Fruit fly (Drosophila melanogaster) whole organism, pupa: Measurements from ENCODE around the gene kri.

Source experiments
- CG10348 ChIP-seq: fragments of 200-800 bp; sonication (Bioruptor generic); IDR thresholded peaks from 2 replicates; pipeline ENCODE4 v1.3.6; 2022; ENCODE audit warnings: missing biosample characterization, missing genetic modification characterization
- CG12605 ChIP-seq: fragments of 200-800 bp; sonication (Bioruptor generic); IDR thresholded peaks from 2 replicates; pipeline ENCODE4 v1.3.6; 2022; ENCODE audit warnings: missing biosample characterization, missing genetic modification characterization
- CG13204 ChIP-seq: fragments of 200-800 bp; sonication (Bioruptor generic); optimal IDR thresholded peaks from 2 replicates; lab custom pipeline; 2018; ENCODE audit warnings: missing biosample characterization, mild to moderate bottlenecking, missing genetic modification characterization, moderate library complexity
- CG14655 ChIP-seq: fragments of 200-800 bp; sonication (Bioruptor generic); optimal IDR thresholded peaks from 3 replicates; lab custom pipeline; 2017; ENCODE audit warnings: mild to moderate bottlenecking, missing biosample characterization, missing genetic modification reagents, missing genetic modification characterization
- CG15710 ChIP-seq: fragments of 200-800 bp; sonication (Bioruptor generic); optimal IDR thresholded peaks from 2 replicates; lab custom pipeline; 2018; ENCODE audit warnings: missing biosample characterization, mild to moderate bottlenecking, missing genetic modification characterization, moderate library complexity
- CG17806 ChIP-seq: fragments of 200-800 bp; sonication (Bioruptor generic); optimal IDR thresholded peaks from 2 replicates; lab custom pipeline; 2018; ENCODE audit warnings: missing biosample characterization, mild to moderate bottlenecking, missing genetic modification characterization, moderate library complexity
- CG32121 ChIP-seq: fragments of 200-800 bp; sonication (Bioruptor generic); IDR thresholded peaks from 2 replicates; pipeline ENCODE4 v1.3.6; 2022; ENCODE audit warnings: missing biosample characterization, missing genetic modification characterization
- CG34367 ChIP-seq: fragments of 200-800 bp; sonication (Bioruptor generic); optimal IDR thresholded peaks from 2 replicates; lab custom pipeline; 2018; ENCODE audit warnings: missing biosample characterization, mild to moderate bottlenecking, missing genetic modification characterization
- CG4496 ChIP-seq: fragments of 200-800 bp; sonication (Bioruptor generic); IDR thresholded peaks from 3 replicates; pipeline ENCODE4 v1.3.6; 2022; ENCODE audit warnings: missing biosample characterization, missing genetic modification characterization
- CG8159 ChIP-seq: fragments of 200-800 bp; sonication (Bioruptor generic); optimal IDR thresholded peaks from 3 replicates; lab custom pipeline; 2018; ENCODE audit warnings: missing biosample characterization, mild to moderate bottlenecking, missing genetic modification characterization, moderate library complexity
- CG8301 ChIP-seq: fragments of 200-800 bp; sonication (Bioruptor generic); optimal IDR thresholded peaks from 2 replicates; lab custom pipeline; 2018; ENCODE audit warnings: missing biosample characterization, mild to moderate bottlenecking, missing genetic modification characterization
- CG9948 ChIP-seq: fragments of 200-800 bp; sonication (Bioruptor generic); optimal IDR thresholded peaks from 2 replicates; lab custom pipeline; 2018; ENCODE audit warnings: missing biosample characterization, mild to moderate bottlenecking, missing genetic modification characterization, moderate library complexity
- D1 ChIP-seq: fragments of 200-800 bp; sonication (Bioruptor generic); optimal IDR thresholded peaks from 2 replicates; lab custom pipeline; 2018; ENCODE audit warnings: missing biosample characterization, mild to moderate bottlenecking, missing genetic modification characterization, moderate library complexity
- EcR ChIP-seq: fragments of 200-800 bp; sonication (Bioruptor generic); optimal IDR thresholded peaks from 3 replicates; lab custom pipeline; 2019; ENCODE audit warnings: missing biosample characterization, missing genetic modification characterization, mild to moderate bottlenecking, moderate library complexity, missing genetic modification reagents
- Ets98B ChIP-seq: fragments of 200-800 bp; sonication (Bioruptor generic); IDR thresholded peaks from 2 replicates; pipeline ENCODE4 v1.3.6; 2022; ENCODE audit warnings: missing biosample characterization, missing genetic modification characterization
- Pif1A ChIP-seq: fragments of 200-800 bp; sonication (Bioruptor generic); optimal IDR thresholded peaks from 3 replicates; lab custom pipeline; 2016; ENCODE audit warnings: missing biosample characterization, missing genetic modification characterization
- Pif1B ChIP-seq: fragments of 200-800 bp; sonication (Bioruptor generic); optimal IDR thresholded peaks from 3 replicates; lab custom pipeline; 2016; ENCODE audit warnings: missing biosample characterization, missing genetic modification characterization
- Snoo ChIP-seq: fragments of 200-800 bp; sonication (Bioruptor generic); optimal IDR thresholded peaks from 3 replicates; lab custom pipeline; 2017; ENCODE audit warnings: missing biosample characterization, mild to moderate bottlenecking, missing genetic modification characterization, inconsistent platforms
- fd96Ca ChIP-seq: fragments of 200-800 bp; sonication (Bioruptor generic); IDR thresholded peaks from 3 replicates; pipeline ENCODE4 v1.3.6; 2022; ENCODE audit warnings: missing biosample characterization, missing genetic modification characterization
- gl ChIP-seq: fragments of 200-800 bp; sonication (Bioruptor generic); optimal IDR thresholded peaks from 2 replicates; lab custom pipeline; 2018; ENCODE audit warnings: missing biosample characterization, mild to moderate bottlenecking, missing genetic modification characterization
- rn ChIP-seq: fragments of 200-800 bp; sonication (Bioruptor generic); IDR thresholded peaks from 2 replicates; pipeline ENCODE4 v1.3.6; 2022; ENCODE audit warnings: missing biosample characterization, missing genetic modification characterization

Gene kri

DNA sequence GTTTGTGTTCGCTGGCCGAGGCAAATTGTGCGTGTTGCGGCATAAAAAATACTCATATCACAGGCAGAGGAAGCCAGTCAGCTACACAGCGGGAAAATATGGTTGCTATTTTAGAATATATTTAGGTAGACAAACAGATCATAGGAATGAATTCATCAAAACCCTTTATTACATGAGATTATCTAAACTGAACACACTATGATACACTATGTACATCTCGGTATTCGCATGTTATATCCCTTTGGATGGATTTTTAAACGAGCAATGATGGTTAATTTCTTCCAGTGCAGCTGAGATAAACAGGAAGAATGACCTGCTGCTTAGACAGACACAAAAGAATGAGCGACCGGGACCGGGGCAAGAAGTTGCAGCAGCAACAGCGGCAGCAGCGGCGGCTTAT is 46.1 kb downstream of the kri start:
- TF ChIP-seq fd96Ca (GFP tag; lab: Robert Waterston, UW) (no peak), D1 (tag; lab: Kevin White, UChicago) (no peak), CG12605 (no peak), CG4496 (no peak), CG17806 (tag; lab: Kevin White, UChicago) (peak; percentile 56), gl (no peak), Pif1B (GFP tag; lab: Kevin White, UChicago) (no peak), CG14655 (peak; percentile 37), CG9948 (tag; lab: Kevin White, UChicago) (peak; percentile 61), EcR (no peak), Snoo (no peak), Ets98B (GFP tag; lab: Robert Waterston, UW) (no peak), CG15710 (peak; percentile 42), Pif1A (GFP tag; lab: Kevin White, UChicago) (peak; percentile 15), CG10348 (GFP tag; lab: Robert Waterston, UW) (no peak), CG8159 (tag; lab: Kevin White, UChicago) (peak; percentile 64), CG8301 (peak; percentile 7), rn (GFP tag; lab: Robert Waterston, UW) (no peak), CG13204 (GFP tag; lab: Kevin White, UChicago) (no peak), CG34367 (tag; lab: Kevin White, UChicago) (peak; percentile 38), CG32121 (GFP tag; lab: Robert Waterston, UW) (no peak)
- TF ChIP-seq, all 21 proteins: peak for 8

DNA sequence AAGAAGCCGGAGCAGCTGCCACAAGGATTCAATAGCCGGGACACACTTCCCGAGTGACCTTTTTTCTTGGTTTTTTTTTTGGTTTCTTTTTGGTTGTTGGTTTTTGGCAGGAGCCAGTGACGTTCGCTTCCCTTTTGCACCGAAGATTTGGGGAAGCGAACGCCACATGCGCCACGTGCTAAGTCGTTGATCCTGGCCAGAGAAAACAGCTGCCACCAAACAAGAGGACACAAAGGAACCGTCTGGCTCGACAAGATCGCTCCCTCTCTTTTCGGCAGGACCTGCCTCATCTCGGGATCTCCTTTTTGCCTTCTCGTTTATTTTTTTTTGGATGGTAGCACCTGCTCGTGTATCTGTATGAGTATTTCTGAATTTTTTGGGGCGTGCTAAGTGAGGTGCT is 48.3 kb downstream of the kri start:
- TF ChIP-seq CG15710 (no peak), CG4496 (no peak), D1 (tag; lab: Kevin White, UChicago) (no peak), CG12605 (no peak), gl (no peak), fd96Ca (GFP tag; lab: Robert Waterston, UW) (no peak), CG34367 (tag; lab: Kevin White, UChicago) (no peak), rn (GFP tag; lab: Robert Waterston, UW) (no peak), CG13204 (GFP tag; lab: Kevin White, UChicago) (no peak)
